Fruit fly (Drosophila melanogaster): ENCODE measurements around the gene gny.

The gny gene

dm6 chr2L:10366525-10366924, 13.4 kb upstream of the gny start, which contains the start of gene CG5056 (continued):
- TF ChIP-seq CG10979 (tag; optimal IDR thresholded peaks at IDR 0.05) (no peak), usp (GFP tag; optimal IDR thresholded peaks at IDR 0.05) (no peak), Spps (tag; optimal IDR thresholded peaks at IDR 0.05) (no peak), CG10321 (GFP tag; IDR thresholded peaks at IDR 0.05) (no peak), CG17361 (GFP tag; IDR thresholded peaks at IDR 0.05) (peak; percentile 54; the same call in 2 of the 3 replicates), Asciz (GFP tag; optimal IDR thresholded peaks at IDR 0.05) (no peak), NC2β (GFP tag; optimal IDR thresholded peaks at IDR 0.05) (no peak), fd102C (GFP tag; optimal IDR thresholded peaks at IDR 0.05) (no peak), lola (GFP tag; optimal IDR thresholded peaks at IDR 0.05) (no peak), br (optimal IDR thresholded peaks at IDR 0.05) (no peak), Usf (GFP tag; optimal IDR thresholded peaks at IDR 0.05) (no peak), zfh1 (GFP tag; IDR thresholded peaks at IDR 0.05) (no peak), Drgx (GFP tag; IDR thresholded peaks at IDR 0.05) (no peak), CTCF (GFP tag; optimal IDR thresholded peaks at IDR 0.05) (no peak), CG15514 (GFP tag; optimal IDR thresholded peaks at IDR 0.05) (peak; percentile 31), CG16813 (GFP tag; IDR thresholded peaks at IDR 0.05; ENCODE audit: partially characterized antibody) (no peak), da (GFP tag; optimal IDR thresholded peaks at IDR 0.05) (no peak), CG17385 (GFP tag; optimal IDR thresholded peaks at IDR 0.05) (no peak), ap (GFP tag; IDR thresholded peaks at IDR 0.05) (no peak), CG30431 (GFP tag; optimal IDR thresholded peaks at IDR 0.05) (no peak), CG32532 (GFP tag; IDR thresholded peaks at IDR 0.05) (no peak), Hr78 (GFP tag; optimal IDR thresholded peaks at IDR 0.05) (no peak), nerfin-2 (GFP tag; IDR thresholded peaks at IDR 0.05; ENCODE audit: partially characterized antibody) (no peak), CG14710 (tag; optimal IDR thresholded peaks at IDR 0.05) (peak; percentile 65), Dll (GFP tag; IDR thresholded peaks at IDR 0.05; ENCODE audit: partially characterized antibody) (peak; percentile 28; the same call in 1 of the 4 replicates), NfI (GFP tag; optimal IDR thresholded peaks at IDR 0.05) (peak; percentile 28), tx (GFP tag; optimal IDR thresholded peaks at IDR 0.05) (no peak), CG34224 (GFP tag; IDR thresholded peaks at IDR 0.05; ENCODE audit: partially characterized antibody) (no peak), CG10209 (GFP tag; optimal IDR thresholded peaks at IDR 0.05) (no peak), CG3163 (GFP tag; optimal IDR thresholded peaks at IDR 0.05) (no peak), CG9876 (GFP tag; optimal IDR thresholded peaks at IDR 0.05) (no peak), CG17802 (tag; optimal IDR thresholded peaks at IDR 0.05) (peak; percentile 83), PHDP (tag; optimal IDR thresholded peaks at IDR 0.05) (peak; percentile 18), Med (GFP tag) (peak; percentile 78), GATAe (GFP tag; conservative IDR thresholded peaks at IDR 0.05) (no peak), CG42726 (GFP tag; IDR thresholded peaks at IDR 0.05; ENCODE audit: partially characterized antibody) (no peak), pfk (GFP tag; optimal IDR thresholded peaks at IDR 0.05) (peak; percentile 95), NC2α (GFP tag; optimal IDR thresholded peaks at IDR 0.05) (no peak), Hr39 (optimal IDR thresholded peaks at IDR 0.05) (no peak), CG11456 (GFP tag; IDR thresholded peaks at IDR 0.05) (no peak), CG11093 (GFP tag; IDR thresholded peaks at IDR 0.05) (no peak), Mad (GFP tag; optimal IDR thresholded peaks at IDR 0.05) (no peak), sens (GFP tag) (peak; percentile 49), CG5953 (GFP tag; IDR thresholded peaks at IDR 0.05) (no peak), vnd (GFP tag; IDR thresholded peaks at IDR 0.05; ENCODE audit: partially characterized antibody) (no peak), jing (GFP tag; optimal IDR thresholded peaks at IDR 0.05) (no peak), jumu (GFP tag; optimal IDR thresholded peaks at IDR 0.05) (no peak), CG17568 (GFP tag; optimal IDR thresholded peaks at IDR 0.05) (no peak), CG18619 (GFP tag; optimal IDR thresholded peaks at IDR 0.05) (no peak), grau (tag; optimal IDR thresholded peaks at IDR 0.05) (peak; percentile 34), CG10565 (GFP tag; optimal IDR thresholded peaks at IDR 0.05) (no peak), E2f1 (GFP tag; IDR thresholded peaks at IDR 0.05) (no peak)
